Worm (Caenorhabditis elegans) whole organism, young adult: ENCODE measurements around the gene Y116A8A.150.
A peak's percentile ranks its signal among the peaks of the same experiment; 100 is the strongest.

ENCODE experiments used
- B0019.2 ChIP-seq: fragments of 200-800 bp; sonication (Bioruptor generic); conservative IDR thresholded peaks from 2 replicates; pipeline ENCODE4 v1.3.6; 2022; ENCODE audit warnings: missing genetic modification reagents, missing genetic modification characterization, missing compliant biosample characterization
- B0336.3 ChIP-seq: fragments of 200-800 bp; sonication (Bioruptor generic); IDR thresholded peaks from 2 replicates; pipeline ENCODE4 v1.3.6; 2022; ENCODE audit warnings: missing genetic modification characterization, missing compliant biosample characterization
- C17E4.6 ChIP-seq: fragments of 200-800 bp; sonication (Bioruptor generic); IDR thresholded peaks from 2 replicates; pipeline ENCODE4 v1.3.6; 2022; ENCODE audit warnings: missing genetic modification reagents, missing genetic modification characterization, missing compliant biosample characterization
- D2030.7 ChIP-seq: fragments of 200-800 bp; sonication (Bioruptor generic); IDR thresholded peaks from 2 replicates; pipeline ENCODE4 v1.3.6; 2022; ENCODE audit warnings: missing genetic modification reagents, missing genetic modification characterization, missing compliant biosample characterization
- F22D6.2 ChIP-seq: sonication (generic microtip); optimal IDR thresholded peaks from 2 replicates; lab custom pipeline; 2016; ENCODE audit warnings: mild to moderate bottlenecking, missing genetic modification characterization, missing compliant biosample characterization
- F23B12.7 ChIP-seq: sonication (generic microtip); optimal IDR thresholded peaks from 2 replicates; lab custom pipeline; 2017; ENCODE audit warnings: missing genetic modification characterization, mild to moderate bottlenecking, missing compliant biosample characterization, antibody characterized with exemption, moderate library complexity; ENCODE audit not compliant: insufficient read depth
- F52B5.7 ChIP-seq: sonication (generic microtip); optimal IDR thresholded peaks from 2 replicates; lab custom pipeline; 2016; ENCODE audit warnings: mild to moderate bottlenecking, missing genetic modification characterization, missing compliant biosample characterization
- F57A8.1 ChIP-seq: fragments of 200-800 bp; sonication (Bioruptor generic); optimal IDR thresholded peaks from 2 replicates; lab custom pipeline; 2018; ENCODE audit warnings: mild to moderate bottlenecking, missing genetic modification characterization, moderate library complexity, missing compliant biosample characterization
- Y79H2A.3 ChIP-seq: fragments of 200-800 bp; sonication (Bioruptor generic); conservative IDR thresholded peaks from 2 replicates; pipeline ENCODE4 v1.3.6; 2022; ENCODE audit warnings: missing genetic modification reagents, missing genetic modification characterization, missing compliant biosample characterization
- Y95B8A.8 ChIP-seq: fragments of 200-800 bp; sonication (Bioruptor generic); IDR thresholded peaks from 2 replicates; pipeline ENCODE4 v1.3.6; 2022; ENCODE audit warnings: missing genetic modification reagents, missing genetic modification characterization, missing compliant biosample characterization
- akir-1 ChIP-seq: fragments of 200-800 bp; sonication (Bioruptor generic); optimal IDR thresholded peaks from 2 replicates; lab custom pipeline; 2018; ENCODE audit warnings: mild to moderate bottlenecking, missing genetic modification characterization, moderate library complexity, missing compliant biosample characterization
- aptf-2 ChIP-seq: fragments of 200-800 bp; sonication (Bioruptor generic); conservative IDR thresholded peaks from 2 replicates; pipeline ENCODE4 v1.3.6; 2022; ENCODE audit warnings: missing genetic modification reagents, missing genetic modification characterization, missing compliant biosample characterization
- attf-5 ChIP-seq: fragments of 200-800 bp; sonication (Bioruptor generic); optimal IDR thresholded peaks from 2 replicates; lab custom pipeline; 2018; ENCODE audit warnings: mild to moderate bottlenecking, missing genetic modification characterization, missing compliant biosample characterization
- attf-6 ChIP-seq: fragments of 200-800 bp; sonication (Bioruptor generic); IDR thresholded peaks from 2 replicates; pipeline ENCODE4 v1.3.6; 2022; ENCODE audit warnings: missing genetic modification reagents, missing genetic modification characterization, missing compliant biosample characterization
- bed-1 ChIP-seq: fragments of 200-800 bp; sonication (Bioruptor generic); IDR thresholded peaks from 2 replicates; pipeline ENCODE4 v1.3.6; 2022; ENCODE audit warnings: missing genetic modification reagents, missing genetic modification characterization, missing compliant biosample characterization
- bed-2 ChIP-seq: fragments of 200-800 bp; sonication (Bioruptor generic); IDR thresholded peaks from 2 replicates; pipeline ENCODE4 v1.3.6; 2022; ENCODE audit warnings: missing genetic modification reagents, missing genetic modification characterization, missing compliant biosample characterization
- ceh-100 ChIP-seq: fragments of 200-800 bp; sonication (Bioruptor generic); IDR thresholded peaks from 2 replicates; pipeline ENCODE4 v1.3.6; 2022; ENCODE audit warnings: missing genetic modification reagents, missing genetic modification characterization, missing compliant biosample characterization
- ceh-79 ChIP-seq: sonication (generic microtip); optimal IDR thresholded peaks from 2 replicates; lab custom pipeline; 2017; ENCODE audit warnings: mild to moderate bottlenecking, missing genetic modification characterization, missing compliant biosample characterization
- ceh-91 ChIP-seq: fragments of 200-800 bp; sonication (Bioruptor generic); IDR thresholded peaks from 2 replicates; pipeline ENCODE4 v1.3.6; 2022; ENCODE audit warnings: missing genetic modification reagents, missing genetic modification characterization, missing compliant biosample characterization
- dox-1 ChIP-seq: fragments of 200-800 bp; sonication (Bioruptor generic); IDR thresholded peaks from 2 replicates; pipeline ENCODE4 v1.3.6; 2022; ENCODE audit warnings: missing genetic modification reagents, missing genetic modification characterization, missing compliant biosample characterization
- fkh-3 ChIP-seq: sonication (generic microtip); optimal IDR thresholded peaks from 2 replicates; lab custom pipeline; 2016; ENCODE audit warnings: mild to moderate bottlenecking, missing genetic modification characterization, missing compliant biosample characterization
- hlh-12 ChIP-seq: sonication (generic microtip); optimal IDR thresholded peaks from 2 replicates; lab custom pipeline; 2016; ENCODE audit warnings: missing genetic modification characterization, missing compliant biosample characterization
- hmg-1.2 ChIP-seq: fragments of 200-800 bp; sonication (Bioruptor generic); IDR thresholded peaks from 2 replicates; pipeline ENCODE4 v1.3.6; 2022; ENCODE audit warnings: missing genetic modification reagents, missing genetic modification characterization, missing compliant biosample characterization
- hrde-1 ChIP-seq: sonication (generic microtip); optimal IDR thresholded peaks from 2 replicates; lab custom pipeline; 2016; ENCODE audit warnings: missing genetic modification characterization, mild to moderate bottlenecking, missing compliant biosample characterization, moderate library complexity, missing genotype, missing genetic modification reagents, borderline replicate concordance
- hsf-1 ChIP-seq: fragments of 200-800 bp; sonication (Bioruptor generic); IDR thresholded peaks from 2 replicates; pipeline ENCODE4 v1.3.6; 2022; ENCODE audit warnings: missing genetic modification reagents, missing genetic modification characterization, missing compliant biosample characterization
- let-526 ChIP-seq: fragments of 200-800 bp; sonication (Bioruptor generic); IDR thresholded peaks from 2 replicates; pipeline ENCODE4 v1.3.6; 2022; ENCODE audit warnings: missing genetic modification reagents, missing genetic modification characterization, missing compliant biosample characterization
- lin-40 ChIP-seq: sonication (generic microtip); optimal IDR thresholded peaks from 2 replicates; lab custom pipeline; 2016; ENCODE audit warnings: missing genetic modification characterization, mild to moderate bottlenecking, missing compliant biosample characterization, missing genotype, missing genetic modification reagents
- lin-54 ChIP-seq: fragments of 200-800 bp; sonication (Bioruptor generic); optimal IDR thresholded peaks from 2 replicates; lab custom pipeline; 2018; ENCODE audit warnings: mild to moderate bottlenecking, missing genetic modification characterization, missing compliant biosample characterization
- lsl-1 ChIP-seq: fragments of 200-800 bp; sonication (Bioruptor generic); optimal IDR thresholded peaks from 2 replicates; lab custom pipeline; 2018; ENCODE audit warnings: mild to moderate bottlenecking, missing genetic modification characterization, moderate library complexity, missing compliant biosample characterization
- madf-8 ChIP-seq: fragments of 200-800 bp; sonication (Bioruptor generic); conservative IDR thresholded peaks from 2 replicates; pipeline ENCODE4 v1.3.6; 2022; ENCODE audit warnings: missing genetic modification reagents, missing genetic modification characterization, missing compliant biosample characterization
- mcd-1 ChIP-seq: fragments of 200-800 bp; sonication (Bioruptor generic); IDR thresholded peaks from 2 replicates; pipeline ENCODE4 v1.3.6; 2022; ENCODE audit warnings: missing genetic modification reagents, missing genetic modification characterization, missing compliant biosample characterization
- nfya-1 ChIP-seq: sonication (generic microtip); optimal IDR thresholded peaks from 2 replicates; lab custom pipeline; 2017; ENCODE audit warnings: antibody characterized with exemption, missing compliant biosample characterization, missing genetic modification characterization, borderline replicate concordance; ENCODE audit not compliant: insufficient read depth
- nfyb-1 ChIP-seq: fragments of 200-800 bp; sonication (Bioruptor generic); IDR thresholded peaks from 2 replicates; pipeline ENCODE4 v1.3.6; 2022; ENCODE audit warnings: missing genetic modification reagents, missing genetic modification characterization, missing compliant biosample characterization
- rcor-1 ChIP-seq: fragments of 200-800 bp; sonication (Bioruptor generic); IDR thresholded peaks from 2 replicates; pipeline ENCODE4 v1.3.6; 2022; ENCODE audit warnings: missing genetic modification reagents, missing genetic modification characterization, missing compliant biosample characterization
- repo-1 ChIP-seq: sonication (generic microtip); optimal IDR thresholded peaks from 2 replicates; lab custom pipeline; 2017; ENCODE audit warnings: mild to moderate bottlenecking, missing genetic modification characterization, missing compliant biosample characterization
- sdz-38 ChIP-seq: sonication (generic microtip); optimal IDR thresholded peaks from 2 replicates; lab custom pipeline; 2016; ENCODE audit warnings: missing genotype, missing genetic modification characterization, missing compliant biosample characterization
- snpc-4 ChIP-seq, 5 experiments: fragments of 150-350 bp in 1 of 5; sonication (generic microtip) in 4 of 5; optimal IDR thresholded peaks; 2 replicates each; lab custom pipeline; 2014 to 2018; ENCODE audit warnings: missing genetic modification characterization in 5 of 5, missing biosample characterization in 3 of 5, antibody characterized with exemption in 2 of 5, mild to moderate bottlenecking in 2 of 5, missing compliant biosample characterization in 2 of 5, missing genotype in 2 of 5, moderate library complexity in 2 of 5, missing genetic modification reagents in 1 of 5
- sptf-2 ChIP-seq: fragments of 200-800 bp; sonication (Bioruptor generic); optimal IDR thresholded peaks from 2 replicates; lab custom pipeline; 2018; ENCODE audit warnings: mild to moderate bottlenecking, missing genetic modification characterization, missing compliant biosample characterization
- zfh-2 ChIP-seq: fragments of 200-800 bp; sonication (Bioruptor generic); conservative IDR thresholded peaks from 2 replicates; pipeline ENCODE4 v1.3.6; 2022; ENCODE audit warnings: missing genetic modification reagents, missing genetic modification characterization, missing compliant biosample characterization
- zim-3 ChIP-seq: sonication (generic microtip); optimal IDR thresholded peaks from 2 replicates; lab custom pipeline; 2017; ENCODE audit warnings: mild to moderate bottlenecking, missing genetic modification characterization, moderate library complexity, missing compliant biosample characterization
- ztf-6 ChIP-seq: fragments of 200-800 bp; sonication (Bioruptor generic); IDR thresholded peaks from 2 replicates; pipeline ENCODE4 v1.3.6; 2022; ENCODE audit warnings: missing genetic modification reagents, missing genetic modification characterization, missing compliant biosample characterization

The Y116A8A.150 gene

DNA sequence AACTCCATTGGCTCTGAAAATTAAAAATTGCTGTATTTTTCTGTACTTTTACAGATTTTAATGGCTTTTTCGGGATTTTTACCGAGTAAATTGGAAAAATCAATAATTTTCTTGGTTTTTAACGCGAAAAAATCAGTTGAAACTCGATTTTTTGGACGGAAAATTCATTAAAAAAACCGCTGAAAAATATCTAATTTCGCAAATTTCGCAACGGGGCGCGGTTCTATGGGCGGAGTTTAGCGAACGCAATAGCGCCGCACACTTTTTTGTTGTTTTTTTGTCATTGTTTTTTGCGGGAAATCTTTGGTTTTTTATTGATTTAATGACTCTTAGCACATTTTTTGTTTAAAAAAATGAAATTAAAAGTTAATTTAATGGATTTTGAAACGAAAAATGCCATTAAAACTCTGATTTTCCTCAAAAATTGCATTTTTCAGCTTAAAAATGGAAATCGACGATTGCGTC lies 20.7 kb upstream of the Y116A8A.150 start, which contains the start of the genes mel-46 and lsy-13 (continued):
- no peak for TF ChIP-seq fkh-3
- peak; percentile 21 for TF ChIP-seq lin-54 (GFP tag; lab: Kevin White, UChicago)
- no peak for TF ChIP-seq D2030.7
- TF ChIP-seq lin-40 (tag; lab: Kevin White, UChicago), result peak; percentile 9
- no peak for TF ChIP-seq sdz-38 (tag; lab: Kevin White, UChicago)
- no peak for TF ChIP-seq sptf-2
- TF ChIP-seq ceh-79 (tag; lab: Kevin White, UChicago), result no peak
- no peak for TF ChIP-seq hsf-1 (GFP tag; lab: Robert Waterston, UW)
- TF ChIP-seq F57A8.1 (GFP tag; lab: Kevin White, UChicago), result no peak
- TF ChIP-seq nfyb-1 (GFP tag; lab: Robert Waterston, UW), result no peak
- TF ChIP-seq C17E4.6 (GFP tag; lab: Robert Waterston, UW), result no peak
- TF ChIP-seq hmg-1.2 (GFP tag; lab: Robert Waterston, UW), result peak; percentile 33; the same call in 1 of the 2 replicates
- TF ChIP-seq, all 124 proteins: peak for 24

DNA sequence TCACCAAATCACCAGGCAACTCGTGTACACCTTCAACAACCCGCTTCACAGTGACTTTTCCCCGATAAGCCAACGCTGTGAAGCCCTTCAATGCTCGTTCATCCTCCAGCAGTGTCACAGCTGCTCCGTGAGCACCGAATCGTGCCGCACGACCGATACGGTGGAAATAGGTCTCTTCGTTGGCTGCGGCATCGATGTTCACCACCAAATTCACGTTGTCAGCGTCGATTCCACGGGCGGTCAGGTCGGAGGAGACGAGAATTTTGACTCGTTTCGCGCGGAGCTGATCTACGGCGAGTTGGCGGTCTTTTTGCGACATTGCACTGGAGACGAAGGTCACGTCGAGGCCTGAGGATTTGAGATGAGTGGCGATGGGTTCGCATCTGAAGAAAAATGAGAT lies 17.9 kb upstream of the Y116A8A.150 start:
- no peak for TF ChIP-seq F52B5.7 (tag; lab: Kevin White, UChicago)
- TF ChIP-seq hlh-12 (tag; lab: Kevin White, UChicago), result no peak
- TF ChIP-seq dox-1 (GFP tag; lab: Robert Waterston, UW), result 0 out of 2 replicates have a peak, but pooled peaks have one; percentile 8
- no peak for TF ChIP-seq F22D6.2 (tag; lab: Kevin White, UChicago)
- TF ChIP-seq akir-1 (GFP tag; lab: Kevin White, UChicago), result no peak
- TF ChIP-seq attf-6 (GFP tag; lab: Robert Waterston, UW), result 0 out of 2 replicates have a peak, but pooled peaks have one; percentile 50
- no peak for TF ChIP-seq F23B12.7 (tag; lab: Kevin White, UChicago)
- TF ChIP-seq bed-2 (GFP tag; lab: Robert Waterston, UW), result no peak
- TF ChIP-seq zim-3 (tag; lab: Kevin White, UChicago), result peak; percentile 3
- peak; percentile 73 for TF ChIP-seq zfh-2 (GFP tag; lab: Robert Waterston, UW)
- TF ChIP-seq hrde-1 (tag; lab: Kevin White, UChicago), result no peak
- TF ChIP-seq repo-1, result no peak
- TF ChIP-seq nfya-1, result no peak
- no peak for TF ChIP-seq ceh-91 (GFP tag; lab: Robert Waterston, UW)
- TF ChIP-seq hmg-1.2 (GFP tag; lab: Robert Waterston, UW), result no peak

ce11 chrIV:16854790-16855189 lies 12.0 kb upstream of the Y116A8A.150 start, which contains the start of gene map-2:
Gene map-2, minus strand, starts transcription at chrIV:16854890.
- TF ChIP-seq snpc-4 (GFP tag; optimal IDR thresholded peaks at IDR 0.05; lab: Kevin White, UChicago), result no peak
- TF ChIP-seq snpc-4 (tag; optimal IDR thresholded peaks at IDR 0.05; lab: Kevin White, UChicago), result peak in 1 of 4 experiments; percentile 62
- no peak for TF ChIP-seq hmg-1.2 (GFP tag; lab: Robert Waterston, UW)

DNA sequence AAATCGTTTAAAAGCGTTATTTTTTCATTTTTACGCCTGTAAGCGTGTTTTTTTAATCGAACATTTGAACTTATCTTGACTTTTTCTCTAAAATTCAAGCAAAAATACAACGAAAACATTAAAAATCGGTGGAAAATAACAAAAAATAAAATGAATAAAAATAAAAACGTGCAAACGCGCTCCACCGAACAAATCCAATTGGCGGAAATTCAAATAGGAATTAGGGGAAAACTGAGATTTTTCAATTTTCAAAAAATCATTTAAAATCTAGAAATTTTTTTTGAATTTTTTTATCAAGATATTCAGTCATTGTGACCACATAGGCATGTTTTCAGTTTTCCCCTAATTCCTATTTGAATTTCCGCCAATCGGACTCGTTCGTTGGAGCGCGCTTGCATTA lies 6.3 kb upstream of the Y116A8A.150 start:
- TF ChIP-seq mcd-1 (GFP tag; lab: Robert Waterston, UW) (peak; percentile 41; the same call in 1 of the 2 replicates), attf-6 (GFP tag; lab: Robert Waterston, UW) (peak; percentile 57; the same call in 1 of the 2 replicates)
- TF ChIP-seq, all 124 proteins: peak for 2; not testable (repeated sequence) for 122

ce11 chrIV:16845376-16845775 lies 2.6 kb upstream of the Y116A8A.150 start:
- TF ChIP-seq rcor-1 (GFP tag; lab: Robert Waterston, UW), result peak; percentile 96
- peak; percentile 93 for TF ChIP-seq aptf-2
- peak; percentile 76 for TF ChIP-seq B0336.3
- peak; percentile 98 for TF ChIP-seq Y95B8A.8 (GFP tag; lab: Robert Waterston, UW)
- peak; percentile 86 for TF ChIP-seq B0019.2 (GFP tag; lab: Robert Waterston, UW)
- TF ChIP-seq let-526, result peak; percentile 94
- TF ChIP-seq lsl-1, result peak; percentile 21
- TF ChIP-seq ceh-100 (GFP tag; lab: Robert Waterston, UW), result peak; percentile 90
- TF ChIP-seq ztf-6, result peak; percentile 84
- TF ChIP-seq nfyb-1 (GFP tag; lab: Robert Waterston, UW), result peak; percentile 99
- peak; percentile 84 for TF ChIP-seq attf-5 (GFP tag; lab: Kevin White, UChicago)
- peak; percentile 93 for TF ChIP-seq bed-1 (GFP tag; lab: Robert Waterston, UW)
- TF ChIP-seq madf-8, result peak; percentile 84
- peak; percentile 91 for TF ChIP-seq Y79H2A.3
